Worm (Caenorhabditis elegans): Measurements from ENCODE around the gene apd-3.

DNA sequence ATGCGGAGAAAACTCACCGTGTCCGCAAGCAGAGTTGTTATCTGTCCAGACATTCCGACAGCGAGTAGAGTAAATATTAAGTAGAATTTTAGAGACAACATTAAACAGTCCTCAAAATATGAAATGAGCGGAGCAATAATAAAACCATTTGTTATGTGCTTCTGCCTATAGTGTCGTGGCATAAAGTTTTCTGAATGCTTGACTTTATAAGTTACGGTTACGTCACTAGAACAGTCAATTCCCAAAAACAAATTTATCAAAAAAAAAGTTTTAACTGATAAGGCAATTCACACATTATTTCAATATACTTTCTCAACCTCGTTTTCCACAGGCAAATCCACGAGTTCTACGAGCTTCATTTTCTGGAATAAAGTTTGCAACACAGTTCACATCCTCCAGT, 22.9 kb upstream of the apd-3 start, which contains the start of gene clec-127:
- TF ChIP-seq T22C8.4 (GFP tag; IDR thresholded peaks at IDR 0.05) (no peak), ztf-23 (GFP tag; IDR thresholded peaks at IDR 0.05) (no peak)
